Fruit fly (Drosophila melanogaster) whole organism, embryonic: ENCODE results near the gene goe.

ENCODE experiments used
- Asciz ChIP-seq: fragments of 200-800 bp; sonication (Bioruptor generic); optimal IDR thresholded peaks from 2 replicates; lab custom pipeline; 2017; ENCODE audit warnings: missing biosample characterization, mild to moderate bottlenecking, missing genetic modification characterization, missing genetic modification reagents
- Awh ChIP-seq: fragments of 200-800 bp; sonication (Bioruptor generic); IDR thresholded peaks from 2 replicates; pipeline ENCODE4, ENCODE4 v1.3.6; 2022; ENCODE audit warnings: missing biosample characterization, missing genetic modification characterization
- CG10209 ChIP-seq: fragments of 200-800 bp; sonication (Bioruptor generic); optimal IDR thresholded peaks from 3 replicates; lab custom pipeline; 2017; ENCODE audit warnings: missing biosample characterization, mild to moderate bottlenecking, missing genetic modification characterization, missing genetic modification reagents
- CG11504 ChIP-seq: fragments of 200-800 bp; sonication (Bioruptor generic); optimal IDR thresholded peaks from 3 replicates; lab custom pipeline; 2019; ENCODE audit warnings: missing biosample characterization, mild to moderate bottlenecking, missing genetic modification characterization, moderate library complexity
- CG12155 ChIP-seq: fragments of 200-800 bp; sonication (Bioruptor generic); optimal IDR thresholded peaks from 3 replicates; lab custom pipeline; 2016; ENCODE audit warnings: missing biosample characterization, missing genetic modification characterization
- CG12942 ChIP-seq: fragments of 200-800 bp; sonication (Bioruptor generic); optimal IDR thresholded peaks from 3 replicates; lab custom pipeline; 2016; ENCODE audit warnings: missing biosample characterization, missing genetic modification characterization
- CG17385 ChIP-seq: fragments of 200-800 bp; sonication (Bioruptor generic); optimal IDR thresholded peaks from 3 replicates; lab custom pipeline; 2018; ENCODE audit warnings: missing biosample characterization, mild to moderate bottlenecking, missing genetic modification characterization
- CG2120 ChIP-seq: fragments of 200-800 bp; sonication (Bioruptor generic); optimal IDR thresholded peaks from 3 replicates; lab custom pipeline; 2016; ENCODE audit warnings: missing biosample characterization, missing genetic modification characterization
- CG2678 ChIP-seq: fragments of 200-800 bp; sonication (Bioruptor generic); optimal IDR thresholded peaks from 3 replicates; lab custom pipeline; 2019; ENCODE audit warnings: missing biosample characterization, mild to moderate bottlenecking, missing genetic modification characterization, moderate library complexity
- CG2889 ChIP-seq: fragments of 200-800 bp; sonication (Bioruptor generic); IDR thresholded peaks from 3 replicates; pipeline ENCODE4 v1.3.6; 2022; ENCODE audit warnings: missing biosample characterization, missing genetic modification characterization
- CG34376 ChIP-seq: fragments of 200-800 bp; sonication (Bioruptor generic); optimal IDR thresholded peaks from 2 replicates; lab custom pipeline; 2018; ENCODE audit warnings: missing biosample characterization, mild to moderate bottlenecking, missing genetic modification characterization
- CG42726 ChIP-seq: fragments of 200-800 bp; sonication (Bioruptor generic); IDR thresholded peaks from 2 replicates; pipeline ENCODE4 v1.3.6; 2022; ENCODE audit warnings: missing biosample characterization, missing genetic modification characterization; ENCODE audit not compliant: partially characterized antibody
- CG9797 ChIP-seq: fragments of 200-800 bp; sonication (Bioruptor generic); optimal IDR thresholded peaks from 3 replicates; lab custom pipeline; 2018; ENCODE audit warnings: missing biosample characterization, mild to moderate bottlenecking, missing genetic modification characterization
- CkIIα-i1 ChIP-seq: fragments of 200-800 bp; sonication (Bioruptor generic); IDR thresholded peaks from 2 replicates; pipeline ENCODE4 v1.3.6; 2022; ENCODE audit warnings: missing biosample characterization, missing genetic modification characterization
- D ChIP-seq, 2 experiments: fragments of 200-800 bp in 1 of 2; fragments of >200 bp in 1 of 2; sonication (Bioruptor generic) in 1 of 2; optimal IDR thresholded peaks; 2 replicates in 1 of 2; 3 replicates in 1 of 2; lab custom pipeline; 2017; ENCODE audit warnings: mild to moderate bottlenecking in 1 of 2, missing biosample characterization in 1 of 2, missing genetic modification characterization in 1 of 2, missing genetic modification reagents in 1 of 2
- D19B ChIP-seq: fragments of 200-800 bp; sonication (Bioruptor generic); optimal IDR thresholded peaks from 2 replicates; lab custom pipeline; 2017; ENCODE audit warnings: missing biosample characterization, mild to moderate bottlenecking, missing genetic modification characterization
- Dek ChIP-seq: fragments of 200-800 bp; sonication (Bioruptor generic); optimal IDR thresholded peaks from 3 replicates; lab custom pipeline; 2019; ENCODE audit warnings: missing biosample characterization, mild to moderate bottlenecking, missing genetic modification characterization, moderate library complexity
- Doc3 ChIP-seq: fragments of 200-800 bp; sonication (Bioruptor generic); IDR thresholded peaks from 3 replicates; pipeline ENCODE4 v1.3.6; 2022; ENCODE audit warnings: missing biosample characterization, missing genetic modification characterization; ENCODE audit not compliant: partially characterized antibody
- HLH3B ChIP-seq: fragments of 200-800 bp; sonication (Bioruptor generic); IDR thresholded peaks from 2 replicates; pipeline ENCODE4 v1.3.6; 2022; ENCODE audit warnings: missing biosample characterization, missing genetic modification characterization
- Hand ChIP-seq: fragments of 200-800 bp; sonication (Bioruptor generic); optimal IDR thresholded peaks from 2 replicates; lab custom pipeline; 2017; ENCODE audit warnings: mild to moderate bottlenecking, missing biosample characterization, missing genetic modification reagents, missing genetic modification characterization
- HmgZ ChIP-seq: fragments of 200-800 bp; sonication (Bioruptor generic); optimal IDR thresholded peaks from 2 replicates; lab custom pipeline; 2018; ENCODE audit warnings: missing biosample characterization, mild to moderate bottlenecking, missing genetic modification characterization
- Mrtf ChIP-seq: fragments of 200-800 bp; sonication (Bioruptor generic); IDR thresholded peaks from 3 replicates; pipeline ENCODE4 v1.3.6; 2022; ENCODE audit warnings: missing biosample characterization, missing genetic modification characterization
- Nf-YC ChIP-seq: fragments of 200-800 bp; optimal IDR thresholded peaks from 3 replicates; lab custom pipeline; 2019; ENCODE audit warnings: missing biosample characterization, mild to moderate bottlenecking, missing genetic modification characterization, moderate library complexity
- NfI ChIP-seq: fragments of 200-800 bp; sonication (Bioruptor generic); optimal IDR thresholded peaks from 3 replicates; lab custom pipeline; 2018; ENCODE audit warnings: missing biosample characterization, mild to moderate bottlenecking, missing genetic modification characterization, moderate library complexity
- ac ChIP-seq: fragments of 200-800 bp; sonication (Bioruptor generic); optimal IDR thresholded peaks from 3 replicates; lab custom pipeline; 2017; ENCODE audit warnings: missing biosample characterization, mild to moderate bottlenecking, missing genetic modification characterization
- bsh ChIP-seq, 2 experiments: fragments of 200-800 bp; sonication (Bioruptor generic); optimal IDR thresholded peaks; 2 replicates each; lab custom pipeline; 2017 to 2018; ENCODE audit warnings: mild to moderate bottlenecking in 2 of 2, missing biosample characterization in 2 of 2, missing genetic modification characterization in 2 of 2, moderate library complexity in 1 of 2
- chinmo ChIP-seq: fragments of 200-800 bp; sonication (Bioruptor generic); IDR thresholded peaks from 4 replicates; pipeline ENCODE4 v1.3.6; 2022; ENCODE audit warnings: missing biosample characterization, missing genetic modification characterization; ENCODE audit not compliant: partially characterized antibody
- ci ChIP-seq: fragments of 200-800 bp; sonication (Bioruptor generic); IDR thresholded peaks from 3 replicates; pipeline ENCODE4 v1.3.6; 2022; ENCODE audit warnings: missing biosample characterization, missing genetic modification characterization
- corto ChIP-seq: fragments of 200-800 bp; sonication (Bioruptor generic); optimal IDR thresholded peaks from 2 replicates; lab custom pipeline; 2016; ENCODE audit warnings: missing biosample characterization, mild to moderate bottlenecking, missing genetic modification characterization, moderate library complexity
- crp ChIP-seq, 2 experiments: fragments of 200-800 bp; sonication (Bioruptor generic); optimal IDR thresholded peaks; 2 replicates in 1 of 2; 3 replicates in 1 of 2; lab custom pipeline; 2017; ENCODE audit warnings: missing biosample characterization in 2 of 2, missing genetic modification characterization in 2 of 2, mild to moderate bottlenecking in 1 of 2, moderate library complexity in 1 of 2
- danr ChIP-seq: fragments of 200-800 bp; sonication (Bioruptor generic); IDR thresholded peaks from 2 replicates; pipeline ENCODE4 v1.3.6; 2022; ENCODE audit warnings: missing biosample characterization, missing genetic modification characterization
- dati ChIP-seq: fragments of 200-800 bp; sonication (Bioruptor generic); IDR thresholded peaks from 2 replicates; pipeline ENCODE4 v1.3.6; 2022; ENCODE audit warnings: missing biosample characterization, missing genetic modification characterization
- dpn ChIP-seq, 2 experiments: fragments of 200-800 bp; sonication (Bioruptor generic); optimal IDR thresholded peaks; 3 replicates each; lab custom pipeline; 2016; ENCODE audit warnings: missing biosample characterization in 2 of 2, missing genetic modification characterization in 2 of 2
- esg ChIP-seq: fragments of 200-800 bp; sonication (Bioruptor generic); conservative IDR thresholded peaks from 2 replicates; pipeline ENCODE4 v1.3.6; 2022; ENCODE audit warnings: missing biosample characterization, missing genetic modification characterization
- eyg ChIP-seq: fragments of 200-800 bp; sonication (Bioruptor generic); optimal IDR thresholded peaks from 3 replicates; lab custom pipeline; 2016; ENCODE audit warnings: missing biosample characterization, missing genetic modification characterization
- fd3F ChIP-seq: fragments of 200-800 bp; sonication (Bioruptor generic); optimal IDR thresholded peaks from 2 replicates; lab custom pipeline; 2018; ENCODE audit warnings: missing biosample characterization, mild to moderate bottlenecking, missing genetic modification characterization, moderate library complexity
- grn ChIP-seq: fragments of 200-800 bp; sonication (Bioruptor generic); optimal IDR thresholded peaks from 3 replicates; lab custom pipeline; 2017; ENCODE audit warnings: missing biosample characterization, missing genetic modification characterization
- otp ChIP-seq: fragments of 200-800 bp; sonication (Bioruptor generic); IDR thresholded peaks from 3 replicates; pipeline ENCODE4, ENCODE4 v1.3.6; 2022; ENCODE audit warnings: missing biosample characterization, missing genetic modification characterization
- pros ChIP-seq: fragments of 200-800 bp; sonication (Bioruptor generic); optimal IDR thresholded peaks from 3 replicates; lab custom pipeline; 2019; ENCODE audit warnings: missing biosample characterization, mild to moderate bottlenecking, missing genetic modification characterization, moderate library complexity
- salm ChIP-seq: fragments of 200-800 bp; sonication (Bioruptor generic); optimal IDR thresholded peaks from 2 replicates; lab custom pipeline; 2018; ENCODE audit warnings: missing biosample characterization, mild to moderate bottlenecking, missing genetic modification characterization
- tio ChIP-seq: fragments of 200-800 bp; sonication (Bioruptor generic); optimal IDR thresholded peaks from 2 replicates; lab custom pipeline; 2017; ENCODE audit warnings: missing biosample characterization, missing genetic modification characterization, inconsistent platforms
- tna ChIP-seq: fragments of 200-800 bp; sonication (Bioruptor generic); IDR thresholded peaks from 2 replicates; pipeline ENCODE4 v1.3.6; 2022; ENCODE audit warnings: missing biosample characterization, missing genetic modification characterization; ENCODE audit not compliant: partially characterized antibody
- vvl ChIP-seq: fragments of 200-800 bp; sonication (Bioruptor generic); IDR thresholded peaks from 2 replicates; pipeline ENCODE4 v1.3.6; 2022; ENCODE audit warnings: missing biosample characterization, missing genetic modification characterization
- wek ChIP-seq: fragments of 200-800 bp; sonication (Bioruptor generic); optimal IDR thresholded peaks from 3 replicates; lab custom pipeline; 2018; ENCODE audit warnings: missing biosample characterization, mild to moderate bottlenecking, missing genetic modification characterization, moderate library complexity
- zen ChIP-seq: fragments of 200-800 bp; sonication (Bioruptor generic); optimal IDR thresholded peaks from 3 replicates; lab custom pipeline; 2018; ENCODE audit warnings: missing biosample characterization, mild to moderate bottlenecking, missing genetic modification characterization, moderate library complexity
- zfh1 ChIP-seq: fragments of 200-800 bp; sonication (Bioruptor generic); IDR thresholded peaks from 3 replicates; pipeline ENCODE4 v1.3.6; 2022; ENCODE audit warnings: missing biosample characterization, missing genetic modification characterization

Gene goe

dm6 chrX:16750712-16751578 is 765 bp downstream of the goe start (continued):
- TF ChIP-seq Doc3 (GFP tag; lab: Robert Waterston, UW) (no peak), danr (no peak; the same call in 1 of the 2 replicates), tna (GFP tag; lab: Robert Waterston, UW) (no peak), CG12942 (peak; percentile 21), zen (tag; lab: Kevin White, UChicago) (peak; percentile 57), CkIIα-i1 (GFP tag; lab: Robert Waterston, UW) (no peak), Hand (GFP tag; lab: Kevin White, UChicago) (no peak), CG2120 (GFP tag; lab: Kevin White, UChicago) (peak; percentile 45), fd3F (GFP tag; lab: Kevin White, UChicago) (peak; percentile 40), chinmo (GFP tag; lab: Robert Waterston, UW) (0 out of 4 replicates have a peak, but pooled peaks have one; percentile 14), HmgZ (tag; lab: Kevin White, UChicago) (peak; percentile 68), CG17385 (peak; percentile 68), wek (peak; percentile 17), grn (no peak), CG2889 (GFP tag; lab: Robert Waterston, UW) (no peak), tio (GFP tag; lab: Kevin White, UChicago) (peak; percentile 49), corto (GFP tag; lab: Kevin White, UChicago) (peak; percentile 78), crp (GFP tag; optimal IDR thresholded peaks at IDR 0.05; lab: Kevin White, UChicago) (peak in 1 of 2 experiments; percentile 4), bsh (GFP tag; optimal IDR thresholded peaks at IDR 0.05; lab: Kevin White, UChicago) (peak; percentile 77 to 97), CG12155 (GFP tag; lab: Kevin White, UChicago) (peak; percentile 22), CG11504 (tag; lab: Kevin White, UChicago) (peak; percentile 80), zfh1 (GFP tag; lab: Robert Waterston, UW) (peak; percentile 75), D19B (peak; percentile 15), D (optimal IDR thresholded peaks at IDR 0.05; lab: Kevin White, UChicago) (no peak), D (GFP tag; optimal IDR thresholded peaks at IDR 0.05; lab: Kevin White, UChicago) (peak; percentile 73), CG10209 (GFP tag; lab: Kevin White, UChicago) (peak; percentile 64), HLH3B (GFP tag; lab: Robert Waterston, UW) (no peak), dpn (GFP tag; optimal IDR thresholded peaks at IDR 0.05; lab: Kevin White, UChicago) (peak; percentile 16 to 48), CG34376 (GFP tag; lab: Kevin White, UChicago) (peak; percentile 53), salm (tag; lab: Kevin White, UChicago) (peak; percentile 44), ci (peak; percentile 60; the same call in 1 of the 3 replicates), otp (GFP tag; lab: Robert Waterston, UW) (peak; percentile 12; the same call in 1 of the 3 replicates), Nf-YC (tag; lab: Kevin White, UChicago) (peak; percentile 76), CG9797 (GFP tag; lab: Kevin White, UChicago) (no peak), dati (GFP tag; lab: Robert Waterston, UW) (no peak), CG42726 (GFP tag; lab: Robert Waterston, UW) (no peak), Dek (peak; percentile 67), esg (GFP tag; lab: Robert Waterston, UW) (peak; percentile 36; the same call in 1 of the 2 replicates), NfI (GFP tag; lab: Kevin White, UChicago) (peak; percentile 69), vvl (GFP tag; lab: Robert Waterston, UW) (peak; percentile 65), ac (GFP tag; lab: Kevin White, UChicago) (peak; percentile 49), CG2678 (peak; percentile 87), Mrtf (GFP tag; lab: Robert Waterston, UW) (peak; percentile 16; the same call in 1 of the 3 replicates), Awh (GFP tag; lab: Robert Waterston, UW) (0 out of 2 replicates have a peak, but pooled peaks have one; percentile 16), pros (GFP tag; lab: Kevin White, UChicago) (peak; percentile 55), eyg (no peak), Asciz (GFP tag; lab: Kevin White, UChicago) (peak; percentile 66)
